Fruit fly (Drosophila melanogaster) whole organism, wandering third instar larva: ENCODE results near the gene CG15923.

Experiments
- Jra ChIP-seq: sonication (Bioruptor generic); optimal IDR thresholded peaks from 2 replicates; lab custom pipeline; 2016; ENCODE audit warnings: missing biosample characterization, missing genetic modification characterization
- Rel ChIP-seq, 2 experiments: fragments of 200-800 bp; sonication (Bioruptor generic) in 1 of 2; optimal IDR thresholded peaks; 2 replicates in 1 of 2; 3 replicates in 1 of 2; lab custom pipeline; 2016 to 2019; ENCODE audit warnings: mild to moderate bottlenecking in 2 of 2, missing biosample characterization in 2 of 2, missing genetic modification characterization in 2 of 2, moderate library complexity in 1 of 2
- h ChIP-seq: fragments of 200-800 bp; sonication (Bioruptor generic); optimal IDR thresholded peaks from 3 replicates; lab custom pipeline; 2016; ENCODE audit warnings: missing biosample characterization, mild to moderate bottlenecking, missing genetic modification characterization

DNA sequence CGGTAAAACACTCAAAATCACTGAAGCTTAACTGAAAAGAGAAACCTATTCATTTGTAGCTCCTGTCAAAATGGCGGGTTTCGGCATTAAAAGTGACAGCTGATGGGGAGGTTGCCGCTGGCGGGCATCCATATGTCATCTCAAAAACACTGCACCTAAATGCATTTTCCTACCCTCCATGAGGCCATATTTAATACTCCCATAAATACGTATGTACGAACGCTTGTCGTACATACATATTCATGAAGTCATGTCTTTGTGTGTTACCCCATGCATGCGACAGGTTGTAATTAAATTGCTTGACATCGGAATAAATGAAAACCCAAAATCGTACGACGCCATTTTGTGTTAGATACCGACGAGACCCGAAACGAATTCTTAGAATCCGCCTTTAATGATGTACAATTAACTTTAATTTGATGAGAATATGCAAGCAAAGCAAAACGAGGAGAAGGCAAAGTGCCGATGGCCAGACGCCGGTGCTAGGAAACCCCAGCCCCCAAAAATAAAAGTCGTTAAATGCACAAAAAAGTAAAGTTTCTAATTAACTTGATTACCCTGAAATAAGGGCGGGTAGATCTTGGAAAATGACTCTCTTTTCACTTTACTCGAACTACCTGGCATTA is 20.3 kb downstream of the CG15923 start:
- TF ChIP-seq Rel (GFP tag; optimal IDR thresholded peaks at IDR 0.05; lab: Kevin White, UChicago) (no peak), Rel (tag; optimal IDR thresholded peaks at IDR 0.05; lab: Kevin White, UChicago) (no peak), h (GFP tag; lab: Kevin White, UChicago) (no peak), Jra (no peak)
